Fruit fly (Drosophila melanogaster) whole organism, prepupa: ENCODE measurements around the gene sd.

ENCODE experiments used
- Blimp-1 ChIP-seq: fragments of 200-800 bp; sonication (Bioruptor generic); optimal IDR thresholded peaks from 3 replicates; lab custom pipeline; 2017; ENCODE audit warnings: missing biosample characterization, missing genetic modification characterization, mild to moderate bottlenecking, moderate library complexity, missing genetic modification reagents
- CG10631 ChIP-seq: fragments of 200-800 bp; sonication (Bioruptor generic); optimal IDR thresholded peaks from 2 replicates; lab custom pipeline; 2016; ENCODE audit warnings: missing biosample characterization, missing genetic modification characterization
- CG10669 ChIP-seq: fragments of 200-800 bp; sonication (Bioruptor generic); optimal IDR thresholded peaks from 3 replicates; lab custom pipeline; 2018; ENCODE audit warnings: missing biosample characterization, mild to moderate bottlenecking, missing genetic modification characterization, moderate library complexity
- CG11762 ChIP-seq: fragments of 200-800 bp; sonication (Bioruptor generic); optimal IDR thresholded peaks from 3 replicates; lab custom pipeline; 2016; ENCODE audit warnings: missing biosample characterization, missing genetic modification characterization; ENCODE audit not compliant: insufficient read depth
- CG11902 ChIP-seq: fragments of 200-800 bp; sonication (Bioruptor generic); optimal IDR thresholded peaks from 3 replicates; lab custom pipeline; 2016; ENCODE audit warnings: missing biosample characterization, missing genetic modification characterization
- CG15336 ChIP-seq: fragments of 200-800 bp; sonication (Bioruptor generic); IDR thresholded peaks from 2 replicates; pipeline ENCODE4 v1.3.6; 2022; ENCODE audit warnings: missing biosample characterization, missing genetic modification characterization
- CG1621 ChIP-seq: fragments of 200-800 bp; sonication (Bioruptor generic); optimal IDR thresholded peaks from 3 replicates; lab custom pipeline; 2018; ENCODE audit warnings: missing biosample characterization, mild to moderate bottlenecking, missing genetic modification characterization
- CG16779 ChIP-seq: fragments of 200-800 bp; sonication (Bioruptor generic); optimal IDR thresholded peaks from 3 replicates; lab custom pipeline; 2017; ENCODE audit warnings: missing biosample characterization, mild to moderate bottlenecking, missing genetic modification characterization
- CG3032 ChIP-seq: fragments of 200-800 bp; optimal IDR thresholded peaks from 2 replicates; lab custom pipeline; 2019; ENCODE audit warnings: missing biosample characterization, mild to moderate bottlenecking, missing genetic modification characterization, moderate library complexity
- CG31627 ChIP-seq: fragments of 200-800 bp; sonication (Bioruptor generic); optimal IDR thresholded peaks from 3 replicates; lab custom pipeline; 2016; ENCODE audit warnings: missing biosample characterization, missing genetic modification characterization
- CG32006 ChIP-seq: fragments of 200-800 bp; sonication (Bioruptor generic); optimal IDR thresholded peaks from 3 replicates; lab custom pipeline; 2017; ENCODE audit warnings: missing biosample characterization, mild to moderate bottlenecking, missing genetic modification characterization
- CG34406 ChIP-seq: fragments of 200-800 bp; sonication (Bioruptor generic); optimal IDR thresholded peaks from 3 replicates; lab custom pipeline; 2016; ENCODE audit warnings: missing biosample characterization, missing genetic modification characterization
- CG3919 ChIP-seq: fragments of 200-800 bp; sonication (Bioruptor generic); optimal IDR thresholded peaks from 3 replicates; lab custom pipeline; 2016; ENCODE audit warnings: missing biosample characterization, missing genetic modification characterization
- CG4318 ChIP-seq: fragments of 200-800 bp; sonication (Bioruptor generic); optimal IDR thresholded peaks from 3 replicates; lab custom pipeline; 2017; ENCODE audit warnings: missing biosample characterization, mild to moderate bottlenecking, missing genetic modification characterization
- CG6163 ChIP-seq: fragments of 200-800 bp; sonication (Bioruptor generic); IDR thresholded peaks from 3 replicates; pipeline ENCODE4 v1.3.6; 2022; ENCODE audit warnings: missing biosample characterization, missing genetic modification characterization
- CG6276 ChIP-seq: fragments of 200-800 bp; sonication (Bioruptor generic); optimal IDR thresholded peaks from 2 replicates; lab custom pipeline; 2017; ENCODE audit warnings: missing biosample characterization, mild to moderate bottlenecking, missing genetic modification characterization
- CG6792 ChIP-seq: fragments of 200-800 bp; sonication (Bioruptor generic); optimal IDR thresholded peaks from 3 replicates; lab custom pipeline; 2016; ENCODE audit warnings: missing biosample characterization, missing genetic modification characterization
- CG6808 ChIP-seq: fragments of 200-800 bp; sonication (Bioruptor generic); optimal IDR thresholded peaks from 3 replicates; lab custom pipeline; 2017; ENCODE audit warnings: missing biosample characterization, missing genetic modification characterization, mild to moderate bottlenecking, moderate library complexity, missing genetic modification reagents
- CG8632 ChIP-seq: fragments of 200-800 bp; sonication (Bioruptor generic); optimal IDR thresholded peaks from 3 replicates; lab custom pipeline; 2016; ENCODE audit warnings: missing biosample characterization, missing genetic modification characterization
- CG9139 ChIP-seq: fragments of 200-800 bp; sonication (Bioruptor generic); optimal IDR thresholded peaks from 3 replicates; lab custom pipeline; 2017; ENCODE audit warnings: missing biosample characterization, mild to moderate bottlenecking, missing genetic modification characterization
- Eip75B ChIP-seq: fragments of 200-800 bp; sonication (Bioruptor generic); optimal IDR thresholded peaks from 3 replicates; lab custom pipeline; 2016; ENCODE audit warnings: missing biosample characterization, missing genetic modification characterization
- Eip78C ChIP-seq: fragments of 200-800 bp; sonication (Bioruptor generic); peaks from one replicate; lab custom pipeline; 2016; ENCODE audit warnings: missing biosample characterization, missing genetic modification characterization
- Eip93F ChIP-seq: fragments of 200-800 bp; sonication (Bioruptor generic); optimal IDR thresholded peaks from 2 replicates; lab custom pipeline; 2016; ENCODE audit warnings: missing biosample characterization, mild to moderate bottlenecking, missing genetic modification characterization
- Ets21C ChIP-seq: fragments of 200-800 bp; sonication (Bioruptor generic); optimal IDR thresholded peaks from 3 replicates; lab custom pipeline; 2016; ENCODE audit warnings: missing biosample characterization, missing genetic modification characterization
- Ets96B ChIP-seq: fragments of 200-800 bp; optimal IDR thresholded peaks from 2 replicates; lab custom pipeline; 2019; ENCODE audit warnings: missing biosample characterization, mild to moderate bottlenecking, missing genetic modification characterization, moderate library complexity
- Hr38 ChIP-seq: sonication (Bioruptor generic); optimal IDR thresholded peaks from 2 replicates; lab custom pipeline; 2016; ENCODE audit warnings: missing biosample characterization, missing genetic modification characterization
- Hr39 ChIP-seq: fragments of 200-800 bp; sonication (Bioruptor generic); optimal IDR thresholded peaks from 2 replicates; lab custom pipeline; 2016; ENCODE audit warnings: missing biosample characterization, missing genetic modification characterization
- Hr4 ChIP-seq: fragments of 200-800 bp; sonication (Bioruptor generic); optimal IDR thresholded peaks from 3 replicates; lab custom pipeline; 2016; ENCODE audit warnings: missing biosample characterization, missing genetic modification characterization
- Lpt ChIP-seq: fragments of 200-800 bp; sonication (Bioruptor generic); optimal IDR thresholded peaks from 3 replicates; lab custom pipeline; 2016; ENCODE audit warnings: missing biosample characterization, missing genetic modification characterization
- Met ChIP-seq: fragments of 200-800 bp; sonication (Bioruptor generic); optimal IDR thresholded peaks from 3 replicates; lab custom pipeline; 2016; ENCODE audit warnings: missing biosample characterization, missing genetic modification characterization
- OdsH ChIP-seq: fragments of 200-800 bp; sonication (Bioruptor generic); optimal IDR thresholded peaks from 3 replicates; lab custom pipeline; 2016; ENCODE audit warnings: missing biosample characterization, missing genetic modification characterization
- Smox ChIP-seq: fragments of 200-800 bp; sonication (Bioruptor generic); optimal IDR thresholded peaks from 3 replicates; lab custom pipeline; 2016; ENCODE audit warnings: missing biosample characterization, missing genetic modification characterization
- Sox102F ChIP-seq: fragments of 200-800 bp; sonication (Bioruptor generic); optimal IDR thresholded peaks from 2 replicates; lab custom pipeline; 2016; ENCODE audit warnings: missing biosample characterization, mild to moderate bottlenecking, missing genetic modification characterization
- Sox14 ChIP-seq: fragments of 200-800 bp; sonication (Bioruptor generic); optimal IDR thresholded peaks from 3 replicates; lab custom pipeline; 2016; ENCODE audit warnings: missing biosample characterization, missing genetic modification characterization
- Sox15 ChIP-seq: fragments of 200-800 bp; sonication (Bioruptor generic); optimal IDR thresholded peaks from 3 replicates; lab custom pipeline; 2016; ENCODE audit warnings: missing biosample characterization, missing genetic modification characterization
- achi ChIP-seq: fragments of 200-800 bp; sonication (Bioruptor generic); optimal IDR thresholded peaks from 3 replicates; lab custom pipeline; 2016; ENCODE audit warnings: missing biosample characterization, missing genetic modification characterization
- cyc ChIP-seq: fragments of 200-800 bp; sonication (Bioruptor generic); optimal IDR thresholded peaks from 3 replicates; lab custom pipeline; 2016; ENCODE audit warnings: missing biosample characterization, missing genetic modification characterization
- dac ChIP-seq: fragments of 200-800 bp; sonication (Bioruptor generic); optimal IDR thresholded peaks from 2 replicates; lab custom pipeline; 2017; ENCODE audit warnings: missing biosample characterization, mild to moderate bottlenecking, missing genetic modification characterization
- eg ChIP-seq: fragments of 200-800 bp; sonication (Bioruptor generic); IDR thresholded peaks from 3 replicates; pipeline ENCODE4 v1.3.6; 2022; ENCODE audit warnings: missing biosample characterization, missing genetic modification characterization
- fd59A ChIP-seq: fragments of 200-800 bp; sonication (Bioruptor generic); optimal IDR thresholded peaks from 2 replicates; lab custom pipeline; 2017; ENCODE audit warnings: missing biosample characterization, mild to moderate bottlenecking, missing genetic modification characterization, missing genetic modification reagents
- fd85E ChIP-seq: fragments of 200-800 bp; sonication (Bioruptor generic); optimal IDR thresholded peaks from 3 replicates; lab custom pipeline; 2016; ENCODE audit warnings: missing biosample characterization, missing genetic modification characterization
- lz ChIP-seq: fragments of 200-800 bp; sonication (Bioruptor generic); optimal IDR thresholded peaks from 3 replicates; lab custom pipeline; 2016; ENCODE audit warnings: missing biosample characterization, missing genetic modification characterization
- spab ChIP-seq: fragments of 200-800 bp; sonication (Bioruptor generic); optimal IDR thresholded peaks from 2 replicates; lab custom pipeline; 2017; ENCODE audit warnings: missing biosample characterization, mild to moderate bottlenecking, missing genetic modification characterization, missing genetic modification reagents
- ss ChIP-seq, 2 experiments: fragments of 200-800 bp; sonication (Bioruptor generic); optimal IDR thresholded peaks; 2 replicates in 1 of 2; 3 replicates in 1 of 2; lab custom pipeline; 2017 to 2018; ENCODE audit warnings: mild to moderate bottlenecking in 2 of 2, missing biosample characterization in 2 of 2, missing genetic modification characterization in 2 of 2, moderate library complexity in 1 of 2
- topi ChIP-seq: fragments of 200-800 bp; sonication (Bioruptor generic); optimal IDR thresholded peaks from 3 replicates; lab custom pipeline; 2016; ENCODE audit warnings: missing biosample characterization, missing genetic modification characterization
- vri ChIP-seq: fragments of 200-800 bp; sonication (Bioruptor generic); optimal IDR thresholded peaks from 3 replicates; lab custom pipeline; 2016; ENCODE audit warnings: missing biosample characterization, mild to moderate bottlenecking, missing genetic modification characterization

The sd gene

DNA sequence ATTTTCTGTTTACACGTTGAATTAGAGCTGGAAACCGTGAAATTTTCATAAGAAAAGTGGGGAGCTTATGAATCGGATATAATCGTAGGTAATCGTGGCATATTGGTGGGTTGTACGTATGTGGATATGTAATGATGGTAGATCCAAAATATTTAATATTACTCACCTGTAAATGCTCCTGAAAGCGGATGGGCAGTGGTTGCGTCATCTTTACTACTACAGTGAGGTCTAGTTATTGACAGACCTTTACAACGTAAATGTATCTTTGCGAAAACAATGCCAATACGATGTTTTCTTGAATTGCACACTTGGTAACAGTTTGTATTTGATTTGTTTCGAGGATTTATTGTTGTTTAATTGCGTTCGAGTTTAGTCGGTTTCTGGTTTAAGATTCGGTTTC, 29.8 kb downstream of the sd start:
- TF ChIP-seq CG3919 (GFP tag; lab: Kevin White, UChicago): no peak
- no peak for TF ChIP-seq Sox102F
- no peak for TF ChIP-seq Ets96B
- TF ChIP-seq CG34406 (GFP tag; lab: Kevin White, UChicago): no peak
- no peak for TF ChIP-seq CG32006
- no peak for TF ChIP-seq eg (GFP tag; lab: Robert Waterston, UW)
- no peak for TF ChIP-seq dac (GFP tag; lab: Kevin White, UChicago)
- TF ChIP-seq, all 60 proteins: peak for 0

DNA sequence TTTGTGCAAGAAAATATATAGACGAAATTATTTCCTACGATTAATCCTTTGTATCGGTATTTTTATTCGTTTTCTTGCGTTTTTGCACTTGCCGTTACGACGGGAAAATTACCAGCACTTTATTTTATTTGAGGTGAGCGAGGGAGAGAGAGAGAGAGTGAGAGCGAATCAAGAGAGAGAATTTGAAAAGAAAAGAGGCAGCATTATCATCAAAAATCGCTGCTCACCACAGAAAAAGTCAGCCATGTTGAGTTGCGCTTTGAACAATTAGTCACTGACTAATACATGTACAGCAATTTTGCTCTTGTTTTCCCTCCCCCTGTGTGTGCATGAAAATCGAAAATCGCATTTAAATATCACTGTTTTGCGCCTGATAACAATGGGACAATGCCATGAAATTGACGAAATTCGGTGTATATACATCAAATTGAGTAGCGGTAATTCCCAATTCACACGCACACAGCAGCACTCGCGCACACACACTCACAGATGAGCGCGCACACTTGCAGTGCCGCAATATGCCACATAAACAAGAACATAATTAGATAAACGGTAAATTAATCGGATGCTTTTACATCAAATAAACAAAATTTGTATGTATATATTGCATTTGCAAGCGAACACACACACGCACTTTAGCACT, 30.5 kb downstream of the sd start:
- TF ChIP-seq CG10631 (GFP tag; lab: Kevin White, UChicago) (no peak), CG6808 (GFP tag; lab: Kevin White, UChicago) (peak; percentile 22), ss (GFP tag; optimal IDR thresholded peaks at IDR 0.05; lab: Kevin White, UChicago) (peak; percentile 24 to 30), topi (GFP tag; lab: Kevin White, UChicago) (no peak), Hr4 (GFP tag; lab: Kevin White, UChicago) (no peak), Sox15 (GFP tag; lab: Kevin White, UChicago) (no peak), Eip78C (GFP tag; lab: Kevin White, UChicago) (peak; percentile 47), fd59A (GFP tag; lab: Kevin White, UChicago) (no peak), Eip93F (GFP tag; lab: Kevin White, UChicago) (peak; percentile 22), CG9139 (GFP tag; lab: Kevin White, UChicago) (no peak), fd85E (GFP tag; lab: Kevin White, UChicago) (peak; percentile 15), CG11902 (GFP tag; lab: Kevin White, UChicago) (no peak), CG3032 (no peak), Sox14 (GFP tag; lab: Kevin White, UChicago) (no peak)

DNA sequence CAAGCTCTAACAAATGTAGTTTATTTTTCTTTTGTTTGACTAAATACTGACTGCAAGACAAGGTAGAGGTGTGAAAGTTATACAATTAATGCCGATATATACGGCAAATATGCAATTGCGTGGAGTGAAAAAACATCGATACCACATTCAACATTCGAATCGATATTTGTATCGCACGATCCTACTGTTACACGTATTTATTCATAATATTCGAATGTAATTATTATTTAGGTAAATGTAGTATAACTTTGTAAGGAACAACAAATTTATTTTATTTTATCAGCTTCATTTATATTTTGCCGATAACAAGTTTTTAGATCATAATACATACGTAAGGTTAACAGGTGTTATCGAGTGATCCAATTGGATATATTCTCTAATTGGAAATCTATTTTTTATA, 31.2 kb downstream of the sd start, which contains the start of gene Chc:
Gene Chc (minus strand): TSS at position 98 of the 400 bp plus-strand sequence.
- TF ChIP-seq CG6792 (no peak), Smox (GFP tag; lab: Kevin White, UChicago) (peak; percentile 29), Met (peak; percentile 13), Eip75B (GFP tag; lab: Kevin White, UChicago) (no peak), Eip93F (GFP tag; lab: Kevin White, UChicago) (no peak), CG15336 (GFP tag; lab: Robert Waterston, UW) (no peak), CG31627 (GFP tag; lab: Kevin White, UChicago) (no peak), OdsH (GFP tag; lab: Kevin White, UChicago) (no peak), fd85E (GFP tag; lab: Kevin White, UChicago) (no peak), CG9139 (GFP tag; lab: Kevin White, UChicago) (no peak), CG10669 (GFP tag; lab: Kevin White, UChicago) (no peak), CG6276 (no peak), CG16779 (tag; lab: Kevin White, UChicago) (no peak), Lpt (no peak), vri (GFP tag; lab: Kevin White, UChicago) (no peak), spab (GFP tag; lab: Kevin White, UChicago) (no peak), CG1621 (peak; percentile 92), CG4318 (no peak), cyc (no peak), Hr4 (GFP tag; lab: Kevin White, UChicago) (no peak), CG3919 (GFP tag; lab: Kevin White, UChicago) (no peak), achi (GFP tag; lab: Kevin White, UChicago) (no peak), ss (GFP tag; optimal IDR thresholded peaks at IDR 0.05; lab: Kevin White, UChicago) (no peak), CG10631 (GFP tag; lab: Kevin White, UChicago) (peak; percentile 28), Hr38 (GFP tag; lab: Kevin White, UChicago) (no peak), Ets96B (no peak), CG34406 (GFP tag; lab: Kevin White, UChicago) (no peak), Ets21C (GFP tag; lab: Kevin White, UChicago) (peak; percentile 10), CG8632 (GFP tag; lab: Kevin White, UChicago) (no peak), CG11902 (GFP tag; lab: Kevin White, UChicago) (no peak), lz (GFP tag; lab: Kevin White, UChicago) (peak; percentile 16), Blimp-1 (no peak), CG6163 (GFP tag; lab: Robert Waterston, UW) (no peak), Sox102F (peak; percentile 6), Eip78C (GFP tag; lab: Kevin White, UChicago) (peak; percentile 68), CG11762 (GFP tag; lab: Kevin White, UChicago) (no peak), Hr39 (peak; percentile 1)
